Worm (Caenorhabditis elegans): ENCODE results near the gene ZK930.4.

Gene ZK930.4

ce11 chrII:11868893-11869292 is 37.4 kb upstream of the ZK930.4 start:
- TF ChIP-seq mec-3 (tag; optimal IDR thresholded peaks at IDR 0.05; ENCODE audit: borderline replicate concordance) (peak; percentile 46), hlh-8 (tag; optimal IDR thresholded peaks at IDR 0.05) (no peak)

DNA sequence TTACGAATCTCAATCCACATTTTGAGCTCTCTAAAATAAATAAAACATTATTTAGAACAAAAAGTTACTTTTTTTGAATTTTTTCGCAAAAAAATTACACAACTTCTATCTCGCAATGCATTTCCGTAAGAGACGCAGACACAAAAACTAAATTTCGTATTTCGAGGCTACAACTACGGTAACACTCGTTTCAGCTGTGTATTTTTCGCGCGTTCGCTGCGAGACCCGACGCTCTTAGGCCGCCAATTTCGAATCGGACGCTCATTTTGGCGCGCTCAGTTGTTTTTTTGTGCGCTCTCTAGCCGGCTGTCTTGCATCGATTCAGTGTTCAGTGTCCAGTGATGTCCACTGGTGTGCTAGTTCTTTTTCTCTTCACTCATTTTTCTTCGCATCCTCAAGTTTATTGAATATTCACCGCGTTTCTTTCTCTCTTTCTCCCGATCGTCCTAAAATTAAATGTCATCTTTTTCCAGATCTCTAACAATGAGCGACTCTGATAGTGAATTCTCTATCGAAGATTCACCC is 31.6 kb upstream of the ZK930.4 start, which contains the start of the genes npp-3 and top-2:
TSS of gene npp-3 (minus strand) at position 115 of the 525 bp plus-strand sequence.
TSS of gene top-2 (plus strand) at position 475 of the 525 bp plus-strand sequence.
- TF ChIP-seq unc-3 (GFP tag; conservative IDR thresholded peaks at IDR 0.05) (no peak), unc-3 (tag; optimal IDR thresholded peaks at IDR 0.05) (no peak), ceh-45 (GFP tag; IDR thresholded peaks at IDR 0.05) (no peak), unc-55 (GFP tag; optimal IDR thresholded peaks at IDR 0.05) (peak; percentile 74), syd-9 (tag; optimal IDR thresholded peaks at IDR 0.05) (no peak), mec-3 (tag; optimal IDR thresholded peaks at IDR 0.05; ENCODE audit: borderline replicate concordance) (no peak), fkh-6 (tag; optimal IDR thresholded peaks at IDR 0.05) (no peak), lin-11 (tag; optimal IDR thresholded peaks at IDR 0.05) (no peak), T23F11.4 (GFP tag; optimal IDR thresholded peaks at IDR 0.05) (no peak), nhr-232 (tag; optimal IDR thresholded peaks at IDR 0.05) (no peak), zip-5 (tag; optimal IDR thresholded peaks at IDR 0.05) (no peak), tbx-2 (tag; optimal IDR thresholded peaks at IDR 0.05) (peak; percentile 59), pha-2 (tag; optimal IDR thresholded peaks at IDR 0.05) (no peak), dve-1 (tag; optimal IDR thresholded peaks at IDR 0.05) (peak; percentile 55), hlh-30 (tag; optimal IDR thresholded peaks at IDR 0.05; ENCODE audit: insufficient read depth) (peak; percentile 51), ceh-18 (tag; optimal IDR thresholded peaks at IDR 0.05) (peak; percentile 80), unc-42 (tag; optimal IDR thresholded peaks at IDR 0.05) (peak; percentile 76), nfya-1 (tag; optimal IDR thresholded peaks at IDR 0.05) (peak; percentile 96), pha-4 (tag; optimal IDR thresholded peaks at IDR 0.05) (no peak), pag-3 (tag; optimal IDR thresholded peaks at IDR 0.05; ENCODE audit: borderline replicate concordance) (no peak), ref-2 (tag; optimal IDR thresholded peaks at IDR 0.05) (peak; percentile 62), ztf-16 (tag; optimal IDR thresholded peaks at IDR 0.05) (no peak), ceh-31 (tag; optimal IDR thresholded peaks at IDR 0.05) (peak; percentile 74), pax-1 (tag; optimal IDR thresholded peaks at IDR 0.05) (no peak), ceh-34 (tag; optimal IDR thresholded peaks at IDR 0.05) (peak; percentile 58), lim-6 (tag; optimal IDR thresholded peaks at IDR 0.05) (no peak), fax-1 (tag; optimal IDR thresholded peaks at IDR 0.05) (no peak), pros-1 (tag; optimal IDR thresholded peaks at IDR 0.05) (peak; percentile 45), ceh-48 (tag; optimal IDR thresholded peaks at IDR 0.05) (no peak)

DNA sequence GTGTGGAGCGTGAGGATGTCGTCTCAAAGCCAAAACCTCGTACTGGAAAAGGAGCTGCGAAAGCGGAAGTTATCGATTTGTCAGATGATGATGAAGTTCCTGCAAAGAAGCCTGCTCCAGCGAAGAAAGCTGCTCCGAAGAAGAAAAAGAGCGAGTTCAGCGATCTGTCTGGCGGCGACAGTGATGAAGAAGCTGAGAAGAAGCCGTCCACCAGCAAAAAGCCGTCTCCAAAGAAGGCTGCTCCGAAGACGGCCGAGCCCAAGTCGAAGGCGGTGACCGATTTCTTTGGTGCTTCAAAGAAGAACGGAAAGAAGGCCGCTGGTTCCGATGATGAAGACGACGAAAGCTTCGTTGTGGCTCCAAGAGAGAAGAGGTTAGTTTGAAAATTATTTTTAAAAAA is 26.5 kb upstream of the ZK930.4 start:
- TF ChIP-seq madf-2 (tag; optimal IDR thresholded peaks at IDR 0.05), result no peak
- no peak for TF ChIP-seq hlh-15 (tag; optimal IDR thresholded peaks at IDR 0.05)
- no peak for TF ChIP-seq ceh-22 (tag; optimal IDR thresholded peaks at IDR 0.05)
- no peak for TF ChIP-seq sox-2 (GFP tag; IDR thresholded peaks at IDR 0.05)
- no peak for TF ChIP-seq pha-4 (tag; optimal IDR thresholded peaks at IDR 0.05)
- TF ChIP-seq ceh-34 (tag; optimal IDR thresholded peaks at IDR 0.05), result no peak
- no peak for TF ChIP-seq hlh-30 (tag; optimal IDR thresholded peaks at IDR 0.05; ENCODE audit: insufficient read depth)
- no peak for TF ChIP-seq pat-9 (tag; optimal IDR thresholded peaks at IDR 0.05)
- no peak for TF ChIP-seq pax-1 (tag; optimal IDR thresholded peaks at IDR 0.05)
- TF ChIP-seq fax-1 (tag; optimal IDR thresholded peaks at IDR 0.05), result no peak
- TF ChIP-seq nfya-1 (tag; optimal IDR thresholded peaks at IDR 0.05), result no peak
- TF ChIP-seq lim-6 (tag; optimal IDR thresholded peaks at IDR 0.05), result no peak
- no peak for TF ChIP-seq pag-3 (tag; optimal IDR thresholded peaks at IDR 0.05; ENCODE audit: borderline replicate concordance)
- TF ChIP-seq eyg-1 (tag; optimal IDR thresholded peaks at IDR 0.05), result no peak
- TF ChIP-seq C08G9.2 (tag; optimal IDR thresholded peaks at IDR 0.05), result no peak
- no peak for TF ChIP-seq ceh-31 (tag; optimal IDR thresholded peaks at IDR 0.05)

Measured in whole organism, late embryonic.